Worm (Caenorhabditis elegans): ENCODE data around the gene twk-17.

twk-17 gene

DNA sequence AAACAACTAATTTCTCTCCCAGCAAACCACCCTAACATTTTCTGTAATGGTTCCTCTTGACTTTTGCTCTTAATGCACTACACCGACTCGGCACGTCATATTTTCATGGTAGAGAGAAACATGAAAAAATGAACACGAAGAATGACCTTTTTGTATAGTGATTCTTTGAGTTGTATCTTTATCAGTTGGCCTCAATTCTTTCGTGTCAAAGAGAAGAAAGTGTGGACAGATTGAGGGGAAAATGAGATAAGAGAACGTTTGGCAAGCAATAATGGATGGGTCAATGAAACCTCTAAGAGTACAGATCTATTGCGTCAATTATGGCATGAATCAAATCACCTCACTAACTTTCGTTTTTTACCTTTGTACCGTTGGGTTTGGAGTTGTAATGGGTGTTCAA lies 31.9 kb downstream of the twk-17 start (continued):
- TF ChIP-seq madf-9 (GFP tag; conservative IDR thresholded peaks at IDR 0.05) = no peak
- TF ChIP-seq ces-1 (GFP tag; optimal IDR thresholded peaks at IDR 0.05) = no peak
- no peak for TF ChIP-seq madf-5 (GFP tag; IDR thresholded peaks at IDR 0.05)
- no peak for TF ChIP-seq skn-1 (tag; optimal IDR thresholded peaks at IDR 0.05)
- no peak for TF ChIP-seq Y48G9A.11 (GFP tag; IDR thresholded peaks at IDR 0.05)
- no peak for TF ChIP-seq fkh-10 (GFP tag; optimal IDR thresholded peaks at IDR 0.05)
- peak; percentile 17 for TF ChIP-seq nhr-77 (tag; optimal IDR thresholded peaks at IDR 0.05)
- no peak for TF ChIP-seq ctbp-1 (GFP tag; IDR thresholded peaks at IDR 0.05)
- peak; percentile 56 for TF ChIP-seq nhr-48 (tag; optimal IDR thresholded peaks at IDR 0.05)
- TF ChIP-seq dpl-1 (GFP tag; optimal IDR thresholded peaks at IDR 0.05) = no peak
- no peak for TF ChIP-seq zfp-3 (GFP tag; conservative IDR thresholded peaks at IDR 0.05)
- no peak for TF ChIP-seq lin-29 (GFP tag; IDR thresholded peaks at IDR 0.05)
- TF ChIP-seq aly-2 (tag; optimal IDR thresholded peaks at IDR 0.05) = no peak
- no peak for TF ChIP-seq nhr-111 (GFP tag; optimal IDR thresholded peaks at IDR 0.05)
- TF ChIP-seq D1046.2 (GFP tag; IDR thresholded peaks at IDR 0.05) = no peak
- TF ChIP-seq egl-43 (GFP tag; IDR thresholded peaks at IDR 0.05) = no peak
- no peak for TF ChIP-seq saeg-2 (GFP tag; IDR thresholded peaks at IDR 0.05)
- TF ChIP-seq ztf-11 (tag; optimal IDR thresholded peaks at IDR 0.05) = no peak
- no peak for TF ChIP-seq ceh-20 (GFP tag; IDR thresholded peaks at IDR 0.05)
- TF ChIP-seq nhr-10 (tag; optimal IDR thresholded peaks at IDR 0.05) = no peak
- TF ChIP-seq lin-13 (GFP tag; optimal IDR thresholded peaks at IDR 0.05) = no peak
- TF ChIP-seq snpc-1.2 (GFP tag; IDR thresholded peaks at IDR 0.05) = no peak
- peak in 1 of 2 experiments; percentile 41 for TF ChIP-seq mdl-1 (tag; optimal IDR thresholded peaks at IDR 0.05)
- TF ChIP-seq snpc-4 (tag; optimal IDR thresholded peaks at IDR 0.05) = no peak
- peak; percentile 98 for TF ChIP-seq nhr-28 (tag; optimal IDR thresholded peaks at IDR 0.05)
- TF ChIP-seq tra-1 (GFP tag; IDR thresholded peaks at IDR 0.05) = peak; percentile 80
- no peak for TF ChIP-seq lim-7 (GFP tag; IDR thresholded peaks at IDR 0.05)
- no peak for TF ChIP-seq ceh-62 (tag; optimal IDR thresholded peaks at IDR 0.05)
- no peak for TF ChIP-seq mdt-29 (GFP tag; IDR thresholded peaks at IDR 0.05)
- TF ChIP-seq F49E8.2 (tag; optimal IDR thresholded peaks at IDR 0.05; ENCODE audit: borderline replicate concordance) = no peak
- TF ChIP-seq T26A8.4 (GFP tag; IDR thresholded peaks at IDR 0.05) = no peak
- no peak for TF ChIP-seq arid-1 (GFP tag; conservative IDR thresholded peaks at IDR 0.05)
- no peak for TF ChIP-seq zip-11 (GFP tag; IDR thresholded peaks at IDR 0.05)
- 0 out of 2 replicates have a peak, but pooled peaks have one; percentile 56 for TF ChIP-seq nhr-41 (GFP tag; IDR thresholded peaks at IDR 0.05)
- TF ChIP-seq fos-1 (tag; optimal IDR thresholded peaks at IDR 0.05) = no peak
- no peak for TF ChIP-seq dmd-8 (GFP tag; IDR thresholded peaks at IDR 0.05)
- TF ChIP-seq lin-39 (tag; optimal IDR thresholded peaks at IDR 0.05) = no peak
- TF ChIP-seq dmd-9 (GFP tag; IDR thresholded peaks at IDR 0.05) = no peak
- no peak for TF ChIP-seq spr-1 (tag; optimal IDR thresholded peaks at IDR 0.05)
- no peak for TF ChIP-seq nhr-102 (tag; optimal IDR thresholded peaks at IDR 0.05)
- TF ChIP-seq R02D3.7 (tag; optimal IDR thresholded peaks at IDR 0.05) = no peak
- TF ChIP-seq daf-8 (GFP tag; IDR thresholded peaks at IDR 0.05) = no peak
- peak; percentile 76 for TF ChIP-seq dve-1 (tag; optimal IDR thresholded peaks at IDR 0.05; ENCODE audit: insufficient read depth)
- no peak for TF ChIP-seq F26F4.8 (GFP tag; conservative IDR thresholded peaks at IDR 0.05)
- TF ChIP-seq egl-27 (tag; optimal IDR thresholded peaks at IDR 0.05) = no peak
- no peak for TF ChIP-seq aha-1 (tag)
- peak in 1 of 2 experiments; percentile 98 for TF ChIP-seq unc-62 (GFP tag; optimal IDR thresholded peaks at IDR 0.05 in 1 of 2)
- TF ChIP-seq unc-62 (tag; optimal IDR thresholded peaks at IDR 0.05) = no peak
- TF ChIP-seq gei-8 (GFP tag; optimal IDR thresholded peaks at IDR 0.05) = no peak
- no peak for TF ChIP-seq sdz-12 (GFP tag; optimal IDR thresholded peaks at IDR 0.05)
- no peak for TF ChIP-seq nhr-237 (tag; optimal IDR thresholded peaks at IDR 0.05)
- TF ChIP-seq spr-3 (GFP tag; optimal IDR thresholded peaks at IDR 0.05) = no peak
- peak in 1 of 2 experiments; percentile 2 for TF ChIP-seq hif-1 (tag; optimal IDR thresholded peaks at IDR 0.05)

Data from whole organism, L4 larva.